Worm (Caenorhabditis elegans): ENCODE data around the gene srv-6.
A peak's percentile ranks its signal among the peaks of the same experiment; 100 is the strongest.

srv-6 gene

ce11 chrX:4245124-4245523, 11.7 kb upstream of the srv-6 start:
- TF ChIP-seq lim-6 (tag; optimal IDR thresholded peaks at IDR 0.05) = no peak
- TF ChIP-seq F13H6.1 (tag; optimal IDR thresholded peaks at IDR 0.05) = no peak
- TF ChIP-seq hlh-30 (tag; optimal IDR thresholded peaks at IDR 0.05; ENCODE audit: insufficient read depth) = no peak
- no peak for TF ChIP-seq nhr-11 (tag; optimal IDR thresholded peaks at IDR 0.05)
- no peak for TF ChIP-seq nfya-1 (tag; optimal IDR thresholded peaks at IDR 0.05)
- TF ChIP-seq pat-9 (tag; optimal IDR thresholded peaks at IDR 0.05) = no peak

DNA sequence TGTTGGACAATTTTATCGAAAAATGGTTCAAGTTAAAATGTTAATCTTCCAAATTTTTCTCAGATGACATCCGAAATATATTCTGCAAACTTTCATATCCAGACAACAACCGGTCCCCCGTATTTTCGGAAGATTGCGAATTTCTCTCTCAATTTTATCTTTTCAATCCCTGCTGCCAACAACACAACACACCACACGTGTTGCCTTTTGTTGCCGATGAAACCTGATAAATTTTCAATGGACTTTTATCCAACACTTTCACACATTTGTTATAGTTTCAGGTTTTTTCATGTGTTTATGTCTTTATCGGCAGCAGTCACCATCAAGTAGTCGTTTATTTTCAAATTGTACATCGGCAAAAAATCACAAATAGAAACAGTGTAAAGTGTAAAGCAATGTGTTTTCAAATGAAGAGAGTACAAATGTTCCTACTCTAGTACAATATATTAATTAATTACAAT, 10.6 kb upstream of the srv-6 start:
- TF ChIP-seq ceh-9 (tag; optimal IDR thresholded peaks at IDR 0.05) (no peak), unc-3 (GFP tag; conservative IDR thresholded peaks at IDR 0.05) (no peak), unc-3 (tag; optimal IDR thresholded peaks at IDR 0.05) (no peak), Y22D7AL.16 (tag; optimal IDR thresholded peaks at IDR 0.05) (no peak), unc-42 (tag; optimal IDR thresholded peaks at IDR 0.05) (no peak), C08G9.2 (tag; optimal IDR thresholded peaks at IDR 0.05) (no peak), gmeb-2 (tag; optimal IDR thresholded peaks at IDR 0.05) (no peak), rnt-1 (tag; optimal IDR thresholded peaks at IDR 0.05) (no peak), hlh-6 (tag; optimal IDR thresholded peaks at IDR 0.05) (no peak), ztf-16 (tag; optimal IDR thresholded peaks at IDR 0.05) (no peak), dmd-4 (tag; optimal IDR thresholded peaks at IDR 0.05; ENCODE audit: borderline replicate concordance) (no peak), ceh-14 (tag; optimal IDR thresholded peaks at IDR 0.05) (no peak), sox-2 (GFP tag; IDR thresholded peaks at IDR 0.05) (no peak), ceh-48 (tag; optimal IDR thresholded peaks at IDR 0.05) (no peak)

DNA sequence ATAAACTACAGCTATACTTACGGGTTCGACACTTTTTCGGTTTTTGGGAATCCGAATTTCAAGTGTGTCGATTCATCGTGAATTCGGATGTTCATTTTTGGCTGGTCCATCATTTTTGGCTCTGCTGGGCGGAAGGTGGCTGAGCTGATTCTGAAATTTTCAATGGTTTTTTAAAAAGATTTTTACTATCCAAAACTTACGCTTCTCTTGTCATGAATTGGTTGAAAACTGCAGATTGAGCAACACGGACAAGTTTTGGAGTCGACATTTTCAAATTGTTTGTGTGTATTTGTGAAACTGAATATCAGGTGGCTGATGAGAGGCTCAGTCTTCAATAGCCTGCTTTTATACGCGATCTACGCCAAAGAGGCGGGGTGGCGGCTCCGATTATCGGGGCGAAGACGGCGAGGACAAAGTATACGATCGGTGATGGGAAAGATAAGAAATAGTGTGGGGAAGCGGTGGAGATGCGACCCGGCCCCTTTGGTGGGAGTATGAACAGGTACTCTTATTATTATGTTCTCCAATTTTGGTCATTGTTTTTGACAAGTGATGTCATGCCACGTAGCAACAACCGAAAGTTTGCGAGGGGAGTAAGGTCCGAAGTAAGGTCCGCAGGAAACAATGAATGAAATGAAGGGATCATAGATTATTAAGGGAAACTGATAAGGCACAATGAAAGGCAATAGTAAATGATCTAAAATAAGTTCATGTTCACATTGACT, 9.8 kb upstream of the srv-6 start, which contains the start of gene F48D6.4:
Gene F48D6.4, minus strand, starts transcription at position 346 of the 725 bp plus-strand sequence.
- no peak for TF ChIP-seq pros-1 (tag; optimal IDR thresholded peaks at IDR 0.05)
- no peak for TF ChIP-seq sdc-2 (tag; optimal IDR thresholded peaks at IDR 0.05)
- no peak for TF ChIP-seq ref-2 (tag; optimal IDR thresholded peaks at IDR 0.05)
- peak; percentile 55 for TF ChIP-seq elt-2 (tag; optimal IDR thresholded peaks at IDR 0.05)

DNA sequence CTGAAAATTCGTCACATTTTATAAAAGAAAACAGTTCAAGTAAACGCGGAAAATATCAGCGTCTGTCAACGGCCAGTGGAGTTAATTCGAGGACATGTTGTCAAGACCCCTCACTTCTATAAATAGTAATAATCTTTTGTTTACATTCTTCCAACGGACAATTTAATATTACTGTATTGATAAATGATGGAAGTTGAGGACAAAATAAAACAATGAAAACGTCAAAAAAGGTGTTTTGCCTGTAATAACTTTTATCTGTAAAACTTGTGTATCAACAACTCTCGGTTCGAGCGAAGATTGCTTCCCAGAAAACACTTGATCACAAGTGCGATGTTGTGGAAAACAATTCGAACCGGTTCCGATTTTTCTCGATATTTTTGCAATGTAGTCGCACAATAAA, 8.4 kb upstream of the srv-6 start:
- TF ChIP-seq ztf-16 (tag; optimal IDR thresholded peaks at IDR 0.05) (no peak), fkh-6 (tag; optimal IDR thresholded peaks at IDR 0.05) (no peak)

- TF ChIP-seq sox-2 (GFP tag; IDR thresholded peaks at IDR 0.05) (no peak), tbx-7 (tag; optimal IDR thresholded peaks at IDR 0.05) (no peak), gmeb-2 (tag; optimal IDR thresholded peaks at IDR 0.05) (no peak), ceh-9 (tag; optimal IDR thresholded peaks at IDR 0.05) (no peak), ceh-18 (tag; optimal IDR thresholded peaks at IDR 0.05) (no peak), ttx-3 (tag; optimal IDR thresholded peaks at IDR 0.05) (no peak), dmd-4 (tag; optimal IDR thresholded peaks at IDR 0.05; ENCODE audit: borderline replicate concordance) (no peak), pax-1 (tag; optimal IDR thresholded peaks at IDR 0.05) (no peak), ceh-30 (tag; optimal IDR thresholded peaks at IDR 0.05) (no peak), nhr-232 (tag; optimal IDR thresholded peaks at IDR 0.05) (no peak), pha-2 (tag; optimal IDR thresholded peaks at IDR 0.05) (no peak), ceh-22 (tag; optimal IDR thresholded peaks at IDR 0.05) (no peak), sox-4 (tag; optimal IDR thresholded peaks at IDR 0.05) (no peak), C08G9.2 (tag; optimal IDR thresholded peaks at IDR 0.05) (no peak), odd-2 (tag; optimal IDR thresholded peaks at IDR 0.05) (no peak), ztf-16 (tag; optimal IDR thresholded peaks at IDR 0.05) (no peak), hlh-13 (GFP tag; optimal IDR thresholded peaks at IDR 0.05) (no peak), unc-3 (GFP tag; conservative IDR thresholded peaks at IDR 0.05) (no peak), unc-3 (tag; optimal IDR thresholded peaks at IDR 0.05) (no peak)
These were observed 7.9 kb upstream of the srv-6 start, which contains the start of gene hlh-13 for ce11 chrX:4248949-4249348. Gene hlh-13 (plus strand): TSS chrX:4249249.

Measured in whole organism, late embryonic.